Worm (Caenorhabditis elegans) whole organism, mixed stage, embryonic: Measurements from ENCODE around the gene sre-1.

Source experiments
- ceh-43 ChIP-seq: fragments of 200-800 bp; sonication (Bioruptor generic); optimal IDR thresholded peaks from 2 replicates; lab custom pipeline; 2018; ENCODE audit warnings: mild to moderate bottlenecking, missing genetic modification characterization, moderate library complexity, missing compliant biosample characterization
- elt-3 ChIP-seq: fragments of 150-350 bp; optimal IDR thresholded peaks from 2 replicates; lab custom pipeline; 2014; ENCODE audit warnings: missing biosample characterization, missing genetic modification characterization
- ham-2 ChIP-seq: fragments of 200-800 bp; sonication (Bioruptor generic); optimal IDR thresholded peaks from 2 replicates; lab custom pipeline; 2018; ENCODE audit warnings: mild to moderate bottlenecking, missing genetic modification characterization, missing compliant biosample characterization
- lin-13 ChIP-seq: fragments of 150-350 bp; optimal IDR thresholded peaks from 2 replicates; lab custom pipeline; 2014; ENCODE audit warnings: missing biosample characterization, missing genetic modification characterization
- mls-2 ChIP-seq: sonication (generic microtip); optimal IDR thresholded peaks from 2 replicates; lab custom pipeline; 2016; ENCODE audit warnings: mild to moderate bottlenecking, missing genetic modification characterization, moderate library complexity, missing compliant biosample characterization
- nhr-237 ChIP-seq: fragments of 150-350 bp; optimal IDR thresholded peaks from 2 replicates; lab custom pipeline; 2014; ENCODE audit warnings: missing biosample characterization, missing genetic modification characterization
- nhr-28 ChIP-seq: fragments of 150-350 bp; optimal IDR thresholded peaks from 2 replicates; lab custom pipeline; 2014; ENCODE audit warnings: missing biosample characterization, missing genetic modification characterization
- unc-62 ChIP-seq: fragments of 150-350 bp; optimal IDR thresholded peaks from 2 replicates; lab custom pipeline; 2014; ENCODE audit warnings: missing biosample characterization, missing genetic modification reagents, missing genetic modification characterization

- TF ChIP-seq nhr-28 (tag; lab: Kevin White, UChicago): no peak
- TF ChIP-seq nhr-237 (tag; lab: Kevin White, UChicago): no peak
- TF ChIP-seq ceh-43 (GFP tag; lab: Kevin White, UChicago): no peak
- no peak for TF ChIP-seq ham-2
- TF ChIP-seq lin-13 (tag; lab: Kevin White, UChicago): no peak
- no peak for TF ChIP-seq mls-2 (tag; lab: Kevin White, UChicago)
- no peak for TF ChIP-seq unc-62 (GFP tag; lab: Kevin White, UChicago)
- TF ChIP-seq elt-3 (tag; lab: Kevin White, UChicago): no peak
These were observed 11.1 kb upstream of the sre-1 start, which contains the start of gene B0495.5 for ce11 chrII:7698406-7698805.
